Fruit fly (Drosophila melanogaster) whole organism, prepupa: Measurements from ENCODE around the gene CG1077.
A peak's percentile ranks its signal among the peaks of the same experiment; 100 is the strongest.

ENCODE experiments used
- Blimp-1 ChIP-seq: fragments of 200-800 bp; sonication (Bioruptor generic); optimal IDR thresholded peaks from 3 replicates; lab custom pipeline; 2017; ENCODE audit warnings: missing biosample characterization, missing genetic modification characterization, mild to moderate bottlenecking, moderate library complexity, missing genetic modification reagents
- CG10631 ChIP-seq: fragments of 200-800 bp; sonication (Bioruptor generic); optimal IDR thresholded peaks from 2 replicates; lab custom pipeline; 2016; ENCODE audit warnings: missing biosample characterization, missing genetic modification characterization
- CG10669 ChIP-seq: fragments of 200-800 bp; sonication (Bioruptor generic); optimal IDR thresholded peaks from 3 replicates; lab custom pipeline; 2018; ENCODE audit warnings: missing biosample characterization, mild to moderate bottlenecking, missing genetic modification characterization, moderate library complexity
- CG11762 ChIP-seq: fragments of 200-800 bp; sonication (Bioruptor generic); optimal IDR thresholded peaks from 3 replicates; lab custom pipeline; 2016; ENCODE audit warnings: missing biosample characterization, missing genetic modification characterization; ENCODE audit not compliant: insufficient read depth
- CG11902 ChIP-seq: fragments of 200-800 bp; sonication (Bioruptor generic); optimal IDR thresholded peaks from 3 replicates; lab custom pipeline; 2016; ENCODE audit warnings: missing biosample characterization, missing genetic modification characterization
- CG16779 ChIP-seq: fragments of 200-800 bp; sonication (Bioruptor generic); optimal IDR thresholded peaks from 3 replicates; lab custom pipeline; 2017; ENCODE audit warnings: missing biosample characterization, mild to moderate bottlenecking, missing genetic modification characterization
- CG3032 ChIP-seq: fragments of 200-800 bp; optimal IDR thresholded peaks from 2 replicates; lab custom pipeline; 2019; ENCODE audit warnings: missing biosample characterization, mild to moderate bottlenecking, missing genetic modification characterization, moderate library complexity
- CG32006 ChIP-seq: fragments of 200-800 bp; sonication (Bioruptor generic); optimal IDR thresholded peaks from 3 replicates; lab custom pipeline; 2017; ENCODE audit warnings: missing biosample characterization, mild to moderate bottlenecking, missing genetic modification characterization
- CG3919 ChIP-seq: fragments of 200-800 bp; sonication (Bioruptor generic); optimal IDR thresholded peaks from 3 replicates; lab custom pipeline; 2016; ENCODE audit warnings: missing biosample characterization, missing genetic modification characterization
- CG4318 ChIP-seq: fragments of 200-800 bp; sonication (Bioruptor generic); optimal IDR thresholded peaks from 3 replicates; lab custom pipeline; 2017; ENCODE audit warnings: missing biosample characterization, mild to moderate bottlenecking, missing genetic modification characterization
- CG6163 ChIP-seq: fragments of 200-800 bp; sonication (Bioruptor generic); IDR thresholded peaks from 3 replicates; pipeline ENCODE4 v1.3.6; 2022; ENCODE audit warnings: missing biosample characterization, missing genetic modification characterization
- CG6276 ChIP-seq: fragments of 200-800 bp; sonication (Bioruptor generic); optimal IDR thresholded peaks from 2 replicates; lab custom pipeline; 2017; ENCODE audit warnings: missing biosample characterization, mild to moderate bottlenecking, missing genetic modification characterization
- CG6792 ChIP-seq: fragments of 200-800 bp; sonication (Bioruptor generic); optimal IDR thresholded peaks from 3 replicates; lab custom pipeline; 2016; ENCODE audit warnings: missing biosample characterization, missing genetic modification characterization
- CG6854 ChIP-seq: fragments of 200-800 bp; sonication (Bioruptor generic); optimal IDR thresholded peaks from 2 replicates; lab custom pipeline; 2017; ENCODE audit warnings: missing biosample characterization, mild to moderate bottlenecking, missing genetic modification characterization
- CG7368 ChIP-seq: fragments of 200-800 bp; sonication (Bioruptor generic); optimal IDR thresholded peaks from 3 replicates; lab custom pipeline; 2016; ENCODE audit warnings: missing biosample characterization, missing genetic modification characterization
- CG8319 ChIP-seq: fragments of 200-800 bp; sonication (Bioruptor generic); optimal IDR thresholded peaks from 3 replicates; lab custom pipeline; 2016; ENCODE audit warnings: missing biosample characterization, missing genetic modification characterization
- CG9139 ChIP-seq: fragments of 200-800 bp; sonication (Bioruptor generic); optimal IDR thresholded peaks from 3 replicates; lab custom pipeline; 2017; ENCODE audit warnings: missing biosample characterization, mild to moderate bottlenecking, missing genetic modification characterization
- Eip75B ChIP-seq: fragments of 200-800 bp; sonication (Bioruptor generic); optimal IDR thresholded peaks from 3 replicates; lab custom pipeline; 2016; ENCODE audit warnings: missing biosample characterization, missing genetic modification characterization
- Eip78C ChIP-seq: fragments of 200-800 bp; sonication (Bioruptor generic); peaks from one replicate; lab custom pipeline; 2016; ENCODE audit warnings: missing biosample characterization, missing genetic modification characterization
- Eip93F ChIP-seq: fragments of 200-800 bp; sonication (Bioruptor generic); optimal IDR thresholded peaks from 2 replicates; lab custom pipeline; 2016; ENCODE audit warnings: missing biosample characterization, mild to moderate bottlenecking, missing genetic modification characterization
- Hr4 ChIP-seq: fragments of 200-800 bp; sonication (Bioruptor generic); optimal IDR thresholded peaks from 3 replicates; lab custom pipeline; 2016; ENCODE audit warnings: missing biosample characterization, missing genetic modification characterization
- Sox102F ChIP-seq: fragments of 200-800 bp; sonication (Bioruptor generic); optimal IDR thresholded peaks from 2 replicates; lab custom pipeline; 2016; ENCODE audit warnings: missing biosample characterization, mild to moderate bottlenecking, missing genetic modification characterization
- Sox14 ChIP-seq: fragments of 200-800 bp; sonication (Bioruptor generic); optimal IDR thresholded peaks from 3 replicates; lab custom pipeline; 2016; ENCODE audit warnings: missing biosample characterization, missing genetic modification characterization
- acj6 ChIP-seq: fragments of 200-800 bp; sonication (Bioruptor generic); optimal IDR thresholded peaks from 3 replicates; lab custom pipeline; 2016; ENCODE audit warnings: missing biosample characterization, missing genetic modification characterization
- cyc ChIP-seq: fragments of 200-800 bp; sonication (Bioruptor generic); optimal IDR thresholded peaks from 3 replicates; lab custom pipeline; 2016; ENCODE audit warnings: missing biosample characterization, missing genetic modification characterization
- dac ChIP-seq: fragments of 200-800 bp; sonication (Bioruptor generic); optimal IDR thresholded peaks from 2 replicates; lab custom pipeline; 2017; ENCODE audit warnings: missing biosample characterization, mild to moderate bottlenecking, missing genetic modification characterization
- dsx ChIP-seq: fragments of 200-800 bp; optimal IDR thresholded peaks from 3 replicates; lab custom pipeline; 2019; ENCODE audit warnings: missing biosample characterization, mild to moderate bottlenecking, missing genetic modification characterization, moderate library complexity; ENCODE audit not compliant: poor library complexity, severe bottlenecking
- eg ChIP-seq: fragments of 200-800 bp; sonication (Bioruptor generic); IDR thresholded peaks from 3 replicates; pipeline ENCODE4 v1.3.6; 2022; ENCODE audit warnings: missing biosample characterization, missing genetic modification characterization
- esn ChIP-seq: fragments of 200-800 bp; sonication (Bioruptor generic); optimal IDR thresholded peaks from 2 replicates; lab custom pipeline; 2016; ENCODE audit warnings: missing biosample characterization, mild to moderate bottlenecking, missing genetic modification characterization, moderate library complexity
- fd59A ChIP-seq: fragments of 200-800 bp; sonication (Bioruptor generic); optimal IDR thresholded peaks from 2 replicates; lab custom pipeline; 2017; ENCODE audit warnings: missing biosample characterization, mild to moderate bottlenecking, missing genetic modification characterization, missing genetic modification reagents
- lz ChIP-seq: fragments of 200-800 bp; sonication (Bioruptor generic); optimal IDR thresholded peaks from 3 replicates; lab custom pipeline; 2016; ENCODE audit warnings: missing biosample characterization, missing genetic modification characterization
- net ChIP-seq: fragments of 200-800 bp; sonication (Bioruptor generic); optimal IDR thresholded peaks from 3 replicates; lab custom pipeline; 2016; ENCODE audit warnings: missing biosample characterization, missing genetic modification characterization
- pdm3 ChIP-seq: fragments of 200-800 bp; sonication (Bioruptor generic); optimal IDR thresholded peaks from 3 replicates; lab custom pipeline; 2016; ENCODE audit warnings: missing biosample characterization, missing genetic modification characterization
- salr ChIP-seq, 2 experiments: fragments of 200-800 bp; sonication (Bioruptor generic); optimal IDR thresholded peaks; 3 replicates each; lab custom pipeline; 2016 to 2018; ENCODE audit warnings: missing biosample characterization in 2 of 2, missing genetic modification characterization in 2 of 2, mild to moderate bottlenecking in 1 of 2
- spab ChIP-seq: fragments of 200-800 bp; sonication (Bioruptor generic); optimal IDR thresholded peaks from 2 replicates; lab custom pipeline; 2017; ENCODE audit warnings: missing biosample characterization, mild to moderate bottlenecking, missing genetic modification characterization, missing genetic modification reagents

The CG1077 gene

dm6 chr3R:6167183-6167582 is at the start of gene CG1077:
TSS of gene CG1077 (plus strand) at chr3R:6167483.
- TF ChIP-seq Sox14 (GFP tag; lab: Kevin White, UChicago) = no peak
- no peak for TF ChIP-seq lz (GFP tag; lab: Kevin White, UChicago)
- no peak for TF ChIP-seq spab (GFP tag; lab: Kevin White, UChicago)
- no peak for TF ChIP-seq fd59A (GFP tag; lab: Kevin White, UChicago)
- TF ChIP-seq CG3032 = no peak
- TF ChIP-seq CG11762 (GFP tag; lab: Kevin White, UChicago) = no peak
- TF ChIP-seq CG11902 = no peak
- no peak for TF ChIP-seq dac (GFP tag; lab: Kevin White, UChicago)

- TF ChIP-seq Eip93F (no peak), Sox102F (GFP tag; lab: Kevin White, UChicago) (no peak), CG9139 (GFP tag; lab: Kevin White, UChicago) (no peak)
- TF ChIP-seq, all 60 proteins: peak for 0
These were observed 45.0 kb upstream of the CG1077 start, which contains the start of gene Vha14-2 for dm6 chr3R:6122292-6122691. TSS of gene Vha14-2 (plus strand) at chr3R:6122592.

dm6 chr3R:6141768-6142167 is 25.5 kb upstream of the CG1077 start:
- TF ChIP-seq Eip75B (GFP tag; lab: Kevin White, UChicago) = no peak
- no peak for TF ChIP-seq CG6854
- no peak for TF ChIP-seq spab (GFP tag; lab: Kevin White, UChicago)
- 0 out of 3 replicates have a peak, but pooled peaks have one; percentile 35 for TF ChIP-seq eg (GFP tag; lab: Robert Waterston, UW)
- TF ChIP-seq, all 60 proteins: peak for 1

- no peak for TF ChIP-seq Blimp-1 (GFP tag; lab: Kevin White, UChicago)
- TF ChIP-seq Eip78C (GFP tag; lab: Kevin White, UChicago) = peak; percentile 77
- TF ChIP-seq CG6854 = no peak
- no peak for TF ChIP-seq CG6163 (GFP tag; lab: Robert Waterston, UW)
- TF ChIP-seq CG8319 (GFP tag; lab: Kevin White, UChicago) = no peak
- peak; percentile 20 for TF ChIP-seq Hr4 (GFP tag; lab: Kevin White, UChicago)
- no peak for TF ChIP-seq dsx (GFP tag; lab: Kevin White, UChicago)
- TF ChIP-seq CG16779 = no peak
- TF ChIP-seq pdm3 (GFP tag; lab: Kevin White, UChicago) = no peak
- TF ChIP-seq CG32006 (GFP tag; lab: Kevin White, UChicago) = peak; percentile 46
- no peak for TF ChIP-seq spab (GFP tag; lab: Kevin White, UChicago)
- TF ChIP-seq CG3919 (GFP tag; lab: Kevin White, UChicago) = no peak
- no peak for TF ChIP-seq salr (GFP tag; optimal IDR thresholded peaks at IDR 0.05; lab: Kevin White, UChicago)
- peak; percentile 16 for TF ChIP-seq CG6276 (GFP tag; lab: Kevin White, UChicago)
- TF ChIP-seq acj6 (GFP tag; lab: Kevin White, UChicago) = no peak
- TF ChIP-seq CG10631 (GFP tag; lab: Kevin White, UChicago) = no peak
These were observed 18.2 kb upstream of the CG1077 start for dm6 chr3R:6149130-6149529.

- no peak for TF ChIP-seq cyc (GFP tag; lab: Kevin White, UChicago)
- no peak for TF ChIP-seq CG7368 (GFP tag; lab: Kevin White, UChicago)
- no peak for TF ChIP-seq CG10669 (GFP tag; lab: Kevin White, UChicago)
- TF ChIP-seq CG6792 (GFP tag; lab: Kevin White, UChicago) = no peak
- TF ChIP-seq eg (GFP tag; lab: Robert Waterston, UW) = peak; percentile 26; the same call in 1 of the 3 replicates
- TF ChIP-seq CG4318 (GFP tag; lab: Kevin White, UChicago) = no peak
- no peak for TF ChIP-seq Blimp-1 (GFP tag; lab: Kevin White, UChicago)
- TF ChIP-seq esn (GFP tag; lab: Kevin White, UChicago) = no peak
- TF ChIP-seq net (GFP tag; lab: Kevin White, UChicago) = no peak
These were observed 17.7 kb upstream of the CG1077 start for dm6 chr3R:6149593-6149992.
